Fruit fly (Drosophila melanogaster) whole organism, embryonic: ENCODE results near the gene CG31886.

ENCODE experiments used
- Aef1 ChIP-seq: fragments of 200-800 bp; sonication (Bioruptor generic); IDR thresholded peaks from 3 replicates; pipeline ENCODE4 v1.3.6; 2022; ENCODE audit warnings: missing biosample characterization, missing genetic modification characterization
- BEAF-32 ChIP-seq: fragments of 200-800 bp; sonication (Bioruptor generic); optimal IDR thresholded peaks from 3 replicates; lab custom pipeline; 2017; ENCODE audit warnings: missing biosample characterization, missing genetic modification characterization, mild to moderate bottlenecking, moderate library complexity, missing genetic modification reagents
- CG11504 ChIP-seq: fragments of 200-800 bp; sonication (Bioruptor generic); optimal IDR thresholded peaks from 3 replicates; lab custom pipeline; 2019; ENCODE audit warnings: missing biosample characterization, mild to moderate bottlenecking, missing genetic modification characterization, moderate library complexity
- CG11695 ChIP-seq: fragments of 200-800 bp; sonication (Bioruptor generic); IDR thresholded peaks from 3 replicates; pipeline ENCODE4 v1.3.6; 2022; ENCODE audit warnings: missing biosample characterization, missing genetic modification characterization
- CG12104 ChIP-seq: fragments of 200-800 bp; sonication (Bioruptor generic); optimal IDR thresholded peaks from 3 replicates; lab custom pipeline; 2016; ENCODE audit warnings: missing biosample characterization, missing genetic modification characterization
- CG12744 ChIP-seq: fragments of 200-800 bp; sonication (Bioruptor generic); optimal IDR thresholded peaks from 2 replicates; lab custom pipeline; 2016; ENCODE audit warnings: missing biosample characterization, missing genetic modification characterization
- CG14441 ChIP-seq: fragments of 200-800 bp; sonication (Bioruptor generic); IDR thresholded peaks from 2 replicates; pipeline ENCODE4 v1.3.6; 2022; ENCODE audit warnings: missing biosample characterization, missing genetic modification characterization
- CG14710 ChIP-seq: fragments of 200-800 bp; sonication (Bioruptor generic); optimal IDR thresholded peaks from 3 replicates; lab custom pipeline; 2019; ENCODE audit warnings: missing biosample characterization, mild to moderate bottlenecking, missing genetic modification characterization, moderate library complexity
- CG15514 ChIP-seq: fragments of 200-800 bp; sonication (Bioruptor generic); optimal IDR thresholded peaks from 3 replicates; lab custom pipeline; 2017; ENCODE audit warnings: missing biosample characterization, missing genetic modification characterization, mild to moderate bottlenecking, moderate library complexity, missing genetic modification reagents
- CG1647 ChIP-seq: fragments of 200-800 bp; sonication (Bioruptor generic); optimal IDR thresholded peaks from 3 replicates; lab custom pipeline; 2016; ENCODE audit warnings: missing biosample characterization, missing genetic modification characterization
- CG17385 ChIP-seq: fragments of 200-800 bp; sonication (Bioruptor generic); optimal IDR thresholded peaks from 3 replicates; lab custom pipeline; 2018; ENCODE audit warnings: missing biosample characterization, mild to moderate bottlenecking, missing genetic modification characterization
- CG17802 ChIP-seq: fragments of 200-800 bp; sonication (Bioruptor generic); optimal IDR thresholded peaks from 2 replicates; lab custom pipeline; 2018; ENCODE audit warnings: missing biosample characterization, mild to moderate bottlenecking, missing genetic modification characterization, moderate library complexity
- CG18262 ChIP-seq: fragments of 200-800 bp; optimal IDR thresholded peaks from 3 replicates; lab custom pipeline; 2019; ENCODE audit warnings: missing biosample characterization, mild to moderate bottlenecking, missing genetic modification characterization, moderate library complexity
- CG2120 ChIP-seq: fragments of 200-800 bp; sonication (Bioruptor generic); optimal IDR thresholded peaks from 3 replicates; lab custom pipeline; 2016; ENCODE audit warnings: missing biosample characterization, missing genetic modification characterization
- CG31441 ChIP-seq: fragments of 200-800 bp; sonication (Bioruptor generic); IDR thresholded peaks from 2 replicates; pipeline ENCODE4 v1.3.6; 2022; ENCODE audit warnings: missing biosample characterization, missing genetic modification characterization
- CG32532 ChIP-seq: fragments of 200-800 bp; sonication (Bioruptor generic); IDR thresholded peaks from 2 replicates; pipeline ENCODE4 v1.3.6; 2022; ENCODE audit warnings: missing biosample characterization, missing genetic modification characterization
- CG3838 ChIP-seq: fragments of 200-800 bp; sonication (Bioruptor generic); optimal IDR thresholded peaks from 3 replicates; lab custom pipeline; 2016; ENCODE audit warnings: missing biosample characterization, missing genetic modification characterization
- CG4282 ChIP-seq: fragments of 200-800 bp; sonication (Bioruptor generic); optimal IDR thresholded peaks from 2 replicates; lab custom pipeline; 2016; ENCODE audit warnings: missing biosample characterization, missing genetic modification characterization
- CG43689 ChIP-seq: fragments of 200-800 bp; sonication (Bioruptor generic); IDR thresholded peaks from 2 replicates; pipeline ENCODE4 v1.3.6; 2022; ENCODE audit warnings: missing biosample characterization, missing genetic modification characterization
- CG9215 ChIP-seq: fragments of 200-800 bp; sonication (Bioruptor generic); IDR thresholded peaks from 2 replicates; pipeline ENCODE4 v1.3.6; 2022; ENCODE audit warnings: missing biosample characterization, missing genetic modification characterization
- CG9876 ChIP-seq: fragments of 200-800 bp; sonication (Bioruptor generic); optimal IDR thresholded peaks from 2 replicates; lab custom pipeline; 2016; ENCODE audit warnings: missing biosample characterization, missing genetic modification characterization
- CTCF ChIP-seq: fragments of 200-800 bp; sonication (Bioruptor generic); optimal IDR thresholded peaks from 2 replicates; lab custom pipeline; 2017; ENCODE audit warnings: missing biosample characterization, mild to moderate bottlenecking, missing genetic modification characterization, moderate library complexity
- D19A ChIP-seq: fragments of 200-800 bp; optimal IDR thresholded peaks from 3 replicates; lab custom pipeline; 2019; ENCODE audit warnings: missing biosample characterization, mild to moderate bottlenecking, missing genetic modification characterization, moderate library complexity
- Dek ChIP-seq: fragments of 200-800 bp; sonication (Bioruptor generic); optimal IDR thresholded peaks from 3 replicates; lab custom pipeline; 2019; ENCODE audit warnings: missing biosample characterization, mild to moderate bottlenecking, missing genetic modification characterization, moderate library complexity
- ERR ChIP-seq: fragments of 200-800 bp; sonication (Bioruptor generic); optimal IDR thresholded peaks from 2 replicates; lab custom pipeline; 2016; ENCODE audit warnings: missing biosample characterization, missing genetic modification characterization
- HLH4C ChIP-seq: fragments of 200-800 bp; sonication (Bioruptor generic); IDR thresholded peaks from 3 replicates; pipeline ENCODE4 v1.3.6; 2022; ENCODE audit warnings: missing biosample characterization, missing genetic modification characterization; ENCODE audit not compliant: partially characterized antibody
- Hand ChIP-seq: fragments of 200-800 bp; sonication (Bioruptor generic); optimal IDR thresholded peaks from 2 replicates; lab custom pipeline; 2017; ENCODE audit warnings: mild to moderate bottlenecking, missing biosample characterization, missing genetic modification reagents, missing genetic modification characterization
- Hr3 ChIP-seq: fragments of 200-800 bp; sonication (Bioruptor generic); optimal IDR thresholded peaks from 3 replicates; lab custom pipeline; 2016; ENCODE audit warnings: missing biosample characterization, missing genetic modification characterization
- Kr ChIP-seq: fragments of 200-800 bp; sonication (Bioruptor generic); optimal IDR thresholded peaks from 2 replicates; lab custom pipeline; 2017; ENCODE audit warnings: missing biosample characterization, mild to moderate bottlenecking, missing genetic modification characterization
- Lpt ChIP-seq: fragments of >200 bp; optimal IDR thresholded peaks from 2 replicates; lab custom pipeline; 2018; ENCODE audit warnings: missing biosample characterization, missing genetic modification characterization
- MBD-R2 ChIP-seq: fragments of 200-800 bp; sonication (Bioruptor generic); IDR thresholded peaks from 2 replicates; pipeline ENCODE4 v1.3.6; 2022; ENCODE audit warnings: missing biosample characterization, missing genetic modification characterization
- MESR4 ChIP-seq: fragments of 200-800 bp; sonication (Bioruptor generic); optimal IDR thresholded peaks from 2 replicates; lab custom pipeline; 2018; ENCODE audit warnings: missing biosample characterization, mild to moderate bottlenecking, missing genetic modification characterization, moderate library complexity
- MTF-1 ChIP-seq: fragments of 200-800 bp; sonication (Bioruptor generic); optimal IDR thresholded peaks from 2 replicates; lab custom pipeline; 2018; ENCODE audit warnings: missing biosample characterization, mild to moderate bottlenecking, missing genetic modification characterization, borderline replicate concordance
- Xrp1 ChIP-seq: fragments of 200-800 bp; sonication (Bioruptor generic); IDR thresholded peaks from 2 replicates; pipeline ENCODE4 v1.3.6; 2022; ENCODE audit warnings: missing biosample characterization, missing genetic modification characterization
- ash1 ChIP-seq: fragments of 200-800 bp; sonication (Bioruptor generic); optimal IDR thresholded peaks from 2 replicates; lab custom pipeline; 2018; ENCODE audit warnings: missing biosample characterization, mild to moderate bottlenecking, missing genetic modification characterization
- bsh ChIP-seq, 2 experiments: fragments of 200-800 bp; sonication (Bioruptor generic); optimal IDR thresholded peaks; 2 replicates each; lab custom pipeline; 2017 to 2018; ENCODE audit warnings: mild to moderate bottlenecking in 2 of 2, missing biosample characterization in 2 of 2, missing genetic modification characterization in 2 of 2, moderate library complexity in 1 of 2
- chinmo ChIP-seq: fragments of 200-800 bp; sonication (Bioruptor generic); IDR thresholded peaks from 4 replicates; pipeline ENCODE4 v1.3.6; 2022; ENCODE audit warnings: missing biosample characterization, missing genetic modification characterization; ENCODE audit not compliant: partially characterized antibody
- da ChIP-seq: fragments of 200-800 bp; sonication (Bioruptor generic); optimal IDR thresholded peaks from 2 replicates; lab custom pipeline; 2016; ENCODE audit warnings: missing biosample characterization, missing genetic modification characterization
- gem ChIP-seq: fragments of 200-800 bp; sonication (Bioruptor generic); optimal IDR thresholded peaks from 2 replicates; lab custom pipeline; 2019; ENCODE audit warnings: missing biosample characterization, mild to moderate bottlenecking, missing genetic modification characterization, moderate library complexity
- kay ChIP-seq: fragments of 200-800 bp; sonication (Bioruptor generic); optimal IDR thresholded peaks from 2 replicates; lab custom pipeline; 2016; ENCODE audit warnings: missing biosample characterization, missing genetic modification characterization
- klu ChIP-seq: fragments of 200-800 bp; sonication (Bioruptor generic); IDR thresholded peaks from 2 replicates; pipeline ENCODE4 v1.3.6; 2022; ENCODE audit warnings: missing biosample characterization, missing genetic modification characterization
- mirr ChIP-seq: fragments of 200-800 bp; sonication (Bioruptor generic); optimal IDR thresholded peaks from 3 replicates; lab custom pipeline; 2018; ENCODE audit warnings: missing biosample characterization, mild to moderate bottlenecking, missing genetic modification characterization
- oc ChIP-seq: fragments of 200-800 bp; sonication (Bioruptor generic); optimal IDR thresholded peaks from 2 replicates; lab custom pipeline; 2018; ENCODE audit warnings: missing biosample characterization, mild to moderate bottlenecking, missing genetic modification characterization, moderate library complexity
- otp ChIP-seq: fragments of 200-800 bp; sonication (Bioruptor generic); IDR thresholded peaks from 3 replicates; pipeline ENCODE4, ENCODE4 v1.3.6; 2022; ENCODE audit warnings: missing biosample characterization, missing genetic modification characterization
- peb ChIP-seq: fragments of 200-800 bp; sonication (Bioruptor generic); IDR thresholded peaks from 2 replicates; pipeline ENCODE4 v1.3.6; 2022; ENCODE audit warnings: missing biosample characterization, missing genetic modification characterization
- pho ChIP-seq: fragments of 200-800 bp; sonication (Bioruptor generic); optimal IDR thresholded peaks from 2 replicates; lab custom pipeline; 2016; ENCODE audit warnings: missing biosample characterization, missing genetic modification characterization
- pnt ChIP-seq: fragments of 200-800 bp; sonication (Bioruptor generic); optimal IDR thresholded peaks from 3 replicates; lab custom pipeline; 2016; ENCODE audit warnings: missing biosample characterization, missing genetic modification characterization
- ro ChIP-seq: fragments of 200-800 bp; sonication (Bioruptor generic); IDR thresholded peaks from 2 replicates; pipeline ENCODE4 v1.3.6; 2022; ENCODE audit warnings: missing biosample characterization, missing genetic modification characterization
- scrt ChIP-seq: fragments of 200-800 bp; sonication (Bioruptor generic); optimal IDR thresholded peaks from 2 replicates; lab custom pipeline; 2018; ENCODE audit warnings: missing biosample characterization, mild to moderate bottlenecking, missing genetic modification characterization, moderate library complexity
- sens ChIP-seq: fragments of 200-800 bp; sonication (Bioruptor generic); peaks from one replicate; lab custom pipeline; 2016; ENCODE audit warnings: missing biosample characterization, missing genetic modification characterization
- sug ChIP-seq: fragments of 200-800 bp; optimal IDR thresholded peaks from 2 replicates; lab custom pipeline; 2019; ENCODE audit warnings: missing biosample characterization, mild to moderate bottlenecking, missing genetic modification characterization, moderate library complexity
- wdn ChIP-seq: fragments of 200-800 bp; sonication (Bioruptor generic); IDR thresholded peaks from 2 replicates; pipeline ENCODE4 v1.3.6; 2022; ENCODE audit warnings: missing biosample characterization, missing genetic modification characterization

Gene CG31886

dm6 chr2L:8958046-8958497 is 779 bp downstream of the CG31886 start (continued):
- TF ChIP-seq CG9876 = peak; percentile 80
- TF ChIP-seq CG14441 (GFP tag; lab: Robert Waterston, UW) = peak; percentile 97
- TF ChIP-seq CG15514 (GFP tag; lab: Kevin White, UChicago) = peak; percentile 88
- peak; percentile 96 for TF ChIP-seq D19A (tag; lab: Kevin White, UChicago)
- TF ChIP-seq CG4282 (GFP tag; lab: Kevin White, UChicago) = peak; percentile 78
- peak; percentile 95 for TF ChIP-seq CG12744 (GFP tag; lab: Kevin White, UChicago)
- peak; percentile 56 for TF ChIP-seq CTCF (GFP tag; lab: Kevin White, UChicago)
- TF ChIP-seq Xrp1 (GFP tag; lab: Robert Waterston, UW) = peak; percentile 99
- TF ChIP-seq CG17802 (tag; lab: Kevin White, UChicago) = peak; percentile 72
- TF ChIP-seq scrt (GFP tag; lab: Kevin White, UChicago) = peak; percentile 83
- peak; percentile 96 for TF ChIP-seq pnt (GFP tag; lab: Kevin White, UChicago)
- TF ChIP-seq Dek (tag; lab: Kevin White, UChicago) = peak; percentile 95
- peak; percentile 96 for TF ChIP-seq ro (GFP tag; lab: Robert Waterston, UW)
- peak; percentile 62 for TF ChIP-seq Hand (GFP tag; lab: Kevin White, UChicago)
- peak; percentile 93 for TF ChIP-seq Hr3 (GFP tag; lab: Kevin White, UChicago)
- TF ChIP-seq da = peak; percentile 66
- TF ChIP-seq klu = peak; percentile 94
- peak; percentile 98 for TF ChIP-seq Aef1 (GFP tag; lab: Robert Waterston, UW)
- TF ChIP-seq CG11504 (tag; lab: Kevin White, UChicago) = peak; percentile 97
- TF ChIP-seq bsh (GFP tag; optimal IDR thresholded peaks at IDR 0.05; lab: Kevin White, UChicago) = peak; percentile 69 to 98
- peak; percentile 95 for TF ChIP-seq MBD-R2 (GFP tag; lab: Robert Waterston, UW)
- peak; percentile 97 for TF ChIP-seq CG18262
- TF ChIP-seq Kr = peak; percentile 57
- TF ChIP-seq CG32532 (GFP tag; lab: Robert Waterston, UW) = peak; percentile 97
- peak; percentile 72 for TF ChIP-seq sug
- TF ChIP-seq Lpt (GFP tag; lab: Kevin White, UChicago) = no peak
- TF ChIP-seq mirr = peak; percentile 69
- TF ChIP-seq CG11695 (GFP tag; lab: Robert Waterston, UW) = peak; percentile 98
- TF ChIP-seq CG31441 = peak; percentile 80
- TF ChIP-seq CG17385 (GFP tag; lab: Kevin White, UChicago) = peak; percentile 86
- peak; percentile 51 for TF ChIP-seq ash1 (GFP tag; lab: Kevin White, UChicago)
- no peak for TF ChIP-seq HLH4C (GFP tag; lab: Robert Waterston, UW)
- TF ChIP-seq MTF-1 (GFP tag; lab: Kevin White, UChicago) = peak; percentile 80
- peak; percentile 95 for TF ChIP-seq CG2120 (GFP tag; lab: Kevin White, UChicago)
- peak; percentile 97 for TF ChIP-seq otp (GFP tag; lab: Robert Waterston, UW)

- no peak for TF ChIP-seq wdn (GFP tag; lab: Robert Waterston, UW)
- TF ChIP-seq oc (tag; lab: Kevin White, UChicago) = no peak
- no peak for TF ChIP-seq ERR (GFP tag; lab: Kevin White, UChicago)
- no peak for TF ChIP-seq BEAF-32 (GFP tag; lab: Kevin White, UChicago)
- TF ChIP-seq CG12104 (GFP tag; lab: Kevin White, UChicago) = no peak
- no peak for TF ChIP-seq scrt (GFP tag; lab: Kevin White, UChicago)
- TF ChIP-seq peb (GFP tag; lab: Robert Waterston, UW) = no peak
- 0 out of 4 replicates have a peak, but pooled peaks have one; percentile 32 for TF ChIP-seq chinmo
- TF ChIP-seq CG3838 = no peak
- TF ChIP-seq sens (GFP tag; lab: Kevin White, UChicago) = peak; percentile 72
- TF ChIP-seq CG43689 (GFP tag; lab: Robert Waterston, UW) = no peak
- no peak for TF ChIP-seq MESR4 (GFP tag; lab: Kevin White, UChicago)
- no peak for TF ChIP-seq CG9215
- TF ChIP-seq kay = no peak
- no peak for TF ChIP-seq CG2120 (GFP tag; lab: Kevin White, UChicago)
- peak; percentile 70 for TF ChIP-seq gem (tag; lab: Kevin White, UChicago)
- no peak for TF ChIP-seq CG14710 (tag; lab: Kevin White, UChicago)
- no peak for TF ChIP-seq pho (GFP tag; lab: Kevin White, UChicago)
- no peak for TF ChIP-seq CG1647 (GFP tag; lab: Kevin White, UChicago)
These were observed 1.7 kb downstream of the CG31886 start for dm6 chr2L:8957152-8957551.
